Worm (Caenorhabditis elegans): Measurements from ENCODE around the gene T01G5.6.

ce11 chrV:15072738-15073137 lies 41.2 kb downstream of the T01G5.6 start:
- TF ChIP-seq elt-3 (tag; optimal IDR thresholded peaks at IDR 0.05) = no peak
- TF ChIP-seq blmp-1 (tag; optimal IDR thresholded peaks at IDR 0.05) = no peak
- TF ChIP-seq lin-39 (tag; optimal IDR thresholded peaks at IDR 0.05) = no peak
- no peak for TF ChIP-seq ceh-82 (tag; optimal IDR thresholded peaks at IDR 0.05)

All from whole organism, L1 larva.